Worm (Caenorhabditis elegans): Measurements from ENCODE around the gene srh-190.

DNA sequence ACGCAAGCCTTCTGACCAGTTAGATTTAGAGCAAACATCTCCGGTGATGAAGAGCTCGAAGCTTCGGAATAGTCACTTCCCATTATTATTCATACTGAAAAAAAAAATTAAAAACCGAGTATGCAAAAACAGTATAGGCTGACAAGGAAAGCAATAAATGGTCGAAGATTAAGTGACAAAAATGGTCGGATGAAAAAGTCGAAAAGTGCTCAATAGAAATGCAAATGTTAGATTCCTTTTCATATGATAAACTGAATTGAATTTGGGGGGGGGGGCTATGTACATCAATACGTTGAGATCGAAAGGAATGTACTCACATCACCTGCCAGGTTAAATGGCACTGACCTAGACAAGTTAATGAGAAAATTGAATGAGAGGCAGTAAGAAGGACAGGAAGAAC lies 40.1 kb upstream of the srh-190 start, which contains the start of gene nhr-187:
- no peak for TF ChIP-seq egl-43 (GFP tag; IDR thresholded peaks at IDR 0.05)
- TF ChIP-seq fkh-10 (GFP tag; optimal IDR thresholded peaks at IDR 0.05) = no peak
- no peak for TF ChIP-seq nhr-25 (tag; optimal IDR thresholded peaks at IDR 0.05; ENCODE audit: borderline replicate concordance, insufficient read depth)
- no peak for TF ChIP-seq jun-1 (tag; optimal IDR thresholded peaks at IDR 0.05)

Measured in whole organism, L4 larva.